Worm (Caenorhabditis elegans) whole organism, L4 larva: Measurements from ENCODE around the gene cisd-3.1.

ENCODE experiments used
- F49E8.2 ChIP-seq: sonication (generic microtip); optimal IDR thresholded peaks from 2 replicates; lab custom pipeline; 2016; ENCODE audit warnings: missing compliant biosample characterization, mild to moderate bottlenecking, missing genetic modification characterization, borderline replicate concordance
- R02D3.7 ChIP-seq: fragments of 150-350 bp; sonication (generic microtip); optimal IDR thresholded peaks from 3 replicates; lab custom pipeline; 2014; ENCODE audit warnings: missing biosample characterization, missing genetic modification characterization
- Y48G9A.11 ChIP-seq: fragments of 200-800 bp; sonication (Bioruptor generic); IDR thresholded peaks from 2 replicates; pipeline ENCODE4 v1.3.6; 2022; ENCODE audit warnings: missing genetic modification reagents, missing genetic modification characterization, missing compliant biosample characterization
- Y5F2A.4 ChIP-seq: fragments of 200-800 bp; sonication (Bioruptor generic); optimal IDR thresholded peaks from 2 replicates; lab custom pipeline; 2018; ENCODE audit warnings: mild to moderate bottlenecking, missing genetic modification characterization, missing compliant biosample characterization
- Y75B8A.6 ChIP-seq: fragments of 200-800 bp; sonication (Bioruptor generic); IDR thresholded peaks from 2 replicates; pipeline ENCODE4 v1.3.6; 2022; ENCODE audit warnings: missing genetic modification reagents, missing genetic modification characterization, missing compliant biosample characterization
- ZK337.2 ChIP-seq: fragments of 200-800 bp; sonication (Bioruptor generic); IDR thresholded peaks from 2 replicates; pipeline ENCODE4 v1.3.6; 2022; ENCODE audit warnings: missing genetic modification reagents, missing genetic modification characterization, missing compliant biosample characterization
- ZK546.5 ChIP-seq, 2 experiments: sonication (generic microtip); optimal IDR thresholded peaks; 2 replicates each; lab custom pipeline; 2017; ENCODE audit warnings: missing biosample characterization in 2 of 2, missing genetic modification characterization in 2 of 2
- aha-1 ChIP-seq: fragments of 150-350 bp; peaks from one replicate; lab custom pipeline; 2014; ENCODE audit warnings: missing biosample characterization, missing genetic modification characterization
- arid-1 ChIP-seq: fragments of 200-800 bp; sonication (Bioruptor generic); conservative IDR thresholded peaks from 2 replicates; pipeline ENCODE4 v1.3.6; 2022; ENCODE audit warnings: missing genetic modification reagents, missing genetic modification characterization, missing compliant biosample characterization
- ceh-20 ChIP-seq: fragments of 200-800 bp; sonication (Bioruptor generic); IDR thresholded peaks from 2 replicates; pipeline ENCODE4 v1.3.6; 2022; ENCODE audit warnings: missing genetic modification reagents, missing genetic modification characterization, missing compliant biosample characterization
- ceh-32 ChIP-seq: sonication (generic microtip); optimal IDR thresholded peaks from 2 replicates; lab custom pipeline; 2016; ENCODE audit warnings: mild to moderate bottlenecking, missing genetic modification characterization, missing compliant biosample characterization; ENCODE audit not compliant: poor library complexity
- daf-12 ChIP-seq: fragments of 150-350 bp; optimal IDR thresholded peaks from 2 replicates; lab custom pipeline; 2014; ENCODE audit warnings: missing biosample characterization, missing genetic modification reagents, missing genetic modification characterization
- daf-16 ChIP-seq, 3 experiments: sonication (generic microtip); optimal IDR thresholded peaks; 2 replicates each; lab custom pipeline; 2016 to 2017; ENCODE audit warnings: missing genetic modification characterization in 3 of 3, missing genetic modification reagents in 3 of 3, mild to moderate bottlenecking in 2 of 3, missing compliant biosample characterization in 2 of 3, missing biosample characterization in 1 of 3, moderate library complexity in 1 of 3
- daf-8 ChIP-seq: fragments of 200-800 bp; sonication (Bioruptor generic); IDR thresholded peaks from 2 replicates; pipeline ENCODE4 v1.3.6; 2022; ENCODE audit warnings: missing genetic modification characterization, missing compliant biosample characterization
- dmd-9 ChIP-seq: fragments of 200-800 bp; sonication (Bioruptor generic); IDR thresholded peaks from 2 replicates; pipeline ENCODE4 v1.3.6; 2022; ENCODE audit warnings: missing genetic modification reagents, missing genetic modification characterization, missing compliant biosample characterization
- duxl-1 ChIP-seq: sonication (generic microtip); optimal IDR thresholded peaks from 2 replicates; lab custom pipeline; 2016; ENCODE audit warnings: mild to moderate bottlenecking, missing genetic modification characterization, moderate library complexity, missing compliant biosample characterization; ENCODE audit not compliant: poor library complexity
- egl-27 ChIP-seq: sonication (generic microtip); optimal IDR thresholded peaks from 3 replicates; lab custom pipeline; 2017; ENCODE audit warnings: missing biosample characterization, missing genetic modification reagents, missing genetic modification characterization
- egl-43 ChIP-seq: fragments of 200-800 bp; sonication (Bioruptor generic); IDR thresholded peaks from 2 replicates; pipeline ENCODE4 v1.3.6; 2022; ENCODE audit warnings: missing genetic modification reagents, missing genetic modification characterization, missing compliant biosample characterization
- hmg-1.1 ChIP-seq: fragments of 200-800 bp; sonication (Bioruptor generic); IDR thresholded peaks from 2 replicates; pipeline ENCODE4 v1.3.6; 2022; ENCODE audit warnings: missing genetic modification reagents, missing genetic modification characterization, missing compliant biosample characterization
- lim-7 ChIP-seq: fragments of 200-800 bp; sonication (Bioruptor generic); IDR thresholded peaks from 2 replicates; pipeline ENCODE4 v1.3.6; 2022; ENCODE audit warnings: missing genetic modification characterization, missing compliant biosample characterization
- lin-1 ChIP-seq: fragments of 200-800 bp; sonication (Bioruptor generic); IDR thresholded peaks from 2 replicates; pipeline ENCODE4 v1.3.6; 2022; ENCODE audit warnings: missing genetic modification reagents, missing genetic modification characterization, missing compliant biosample characterization
- lin-29 ChIP-seq: fragments of 200-800 bp; sonication (Bioruptor generic); IDR thresholded peaks from 2 replicates; pipeline ENCODE4 v1.3.6; 2022; ENCODE audit warnings: missing genetic modification reagents, missing genetic modification characterization, missing compliant biosample characterization
- lin-38 ChIP-seq: fragments of 200-800 bp; sonication (Bioruptor generic); IDR thresholded peaks from 2 replicates; pipeline ENCODE4 v1.3.6; 2022; ENCODE audit warnings: missing genetic modification reagents, missing genetic modification characterization, missing compliant biosample characterization
- madf-9 ChIP-seq: fragments of 200-800 bp; sonication (Bioruptor generic); conservative IDR thresholded peaks from 2 replicates; pipeline ENCODE4 v1.3.6; 2022; ENCODE audit warnings: missing genetic modification reagents, missing genetic modification characterization, missing compliant biosample characterization
- mep-1 ChIP-seq: fragments of 150-350 bp; sonication (generic microtip); optimal IDR thresholded peaks from 3 replicates; lab custom pipeline; 2014; ENCODE audit warnings: missing biosample characterization, missing genetic modification characterization
- mes-2 ChIP-seq: sonication (generic microtip); optimal IDR thresholded peaks from 2 replicates; lab custom pipeline; 2016; ENCODE audit warnings: missing genotype, mild to moderate bottlenecking, missing genetic modification characterization, missing compliant biosample characterization; ENCODE audit not compliant: poor library complexity, severe bottlenecking
- mxl-3 ChIP-seq: fragments of 200-800 bp; sonication (Bioruptor generic); optimal IDR thresholded peaks from 2 replicates; lab custom pipeline; 2018; ENCODE audit warnings: mild to moderate bottlenecking, missing genetic modification characterization, missing compliant biosample characterization
- nhr-11 ChIP-seq: fragments of 150-350 bp; optimal IDR thresholded peaks from 2 replicates; lab custom pipeline; 2014; ENCODE audit warnings: missing biosample characterization, missing genetic modification characterization
- nhr-111 ChIP-seq: fragments of 200-800 bp; sonication (Bioruptor generic); optimal IDR thresholded peaks from 2 replicates; lab custom pipeline; 2018; ENCODE audit warnings: mild to moderate bottlenecking, missing genetic modification characterization, missing compliant biosample characterization
- nhr-237 ChIP-seq: sonication (generic microtip); optimal IDR thresholded peaks from 2 replicates; lab custom pipeline; 2017; ENCODE audit warnings: missing biosample characterization, missing genetic modification characterization
- nhr-28 ChIP-seq: fragments of 150-350 bp; optimal IDR thresholded peaks from 2 replicates; lab custom pipeline; 2014; ENCODE audit warnings: missing biosample characterization, missing genetic modification characterization
- nhr-41 ChIP-seq: fragments of 200-800 bp; sonication (Bioruptor generic); IDR thresholded peaks from 2 replicates; pipeline ENCODE4 v1.3.6; 2022; ENCODE audit warnings: missing genetic modification reagents, missing genetic modification characterization, missing compliant biosample characterization
- nhr-48 ChIP-seq: sonication (generic microtip); optimal IDR thresholded peaks from 2 replicates; lab custom pipeline; 2016; ENCODE audit warnings: mild to moderate bottlenecking, missing genetic modification characterization, missing compliant biosample characterization
- php-3 ChIP-seq: fragments of 200-800 bp; sonication (Bioruptor generic); IDR thresholded peaks from 2 replicates; pipeline ENCODE4 v1.3.6; 2022; ENCODE audit warnings: missing genetic modification reagents, missing genetic modification characterization, missing compliant biosample characterization
- rbr-2 ChIP-seq: sonication (generic microtip); optimal IDR thresholded peaks from 2 replicates; lab custom pipeline; 2016; ENCODE audit warnings: missing genotype, missing genetic modification characterization, missing compliant biosample characterization
- saeg-2 ChIP-seq: fragments of 200-800 bp; sonication (Bioruptor generic); IDR thresholded peaks from 2 replicates; pipeline ENCODE4 v1.3.6; 2022; ENCODE audit warnings: missing genetic modification reagents, missing genetic modification characterization, missing compliant biosample characterization
- set-16 ChIP-seq: fragments of 200-800 bp; sonication (Bioruptor generic); IDR thresholded peaks from 2 replicates; pipeline ENCODE4 v1.3.6; 2022; ENCODE audit warnings: missing genetic modification reagents, missing genetic modification characterization, missing compliant biosample characterization
- skn-1 ChIP-seq: fragments of 150-350 bp; optimal IDR thresholded peaks from 2 replicates; lab custom pipeline; 2014; ENCODE audit warnings: missing biosample characterization, missing genetic modification characterization
- snpc-4 ChIP-seq: fragments of 150-350 bp; optimal IDR thresholded peaks from 2 replicates; lab custom pipeline; 2014; ENCODE audit warnings: missing biosample characterization, missing genetic modification characterization
- spr-1 ChIP-seq: sonication (generic microtip); optimal IDR thresholded peaks from 2 replicates; lab custom pipeline; 2016; ENCODE audit warnings: mild to moderate bottlenecking, missing genetic modification characterization, missing compliant biosample characterization
- spr-3 ChIP-seq: fragments of 200-800 bp; sonication (Bioruptor generic); optimal IDR thresholded peaks from 2 replicates; lab custom pipeline; 2018; ENCODE audit warnings: mild to moderate bottlenecking, missing genetic modification characterization, missing compliant biosample characterization
- tag-97 ChIP-seq: fragments of 200-800 bp; sonication (Bioruptor generic); IDR thresholded peaks from 2 replicates; pipeline ENCODE4 v1.3.6; 2022; ENCODE audit warnings: missing genetic modification characterization, missing compliant biosample characterization
- tra-1 ChIP-seq: fragments of 200-800 bp; sonication (Bioruptor generic); IDR thresholded peaks from 2 replicates; pipeline ENCODE4 v1.3.6; 2022; ENCODE audit warnings: missing genetic modification reagents, missing genetic modification characterization, missing compliant biosample characterization
- unc-130 ChIP-seq: sonication (generic microtip); optimal IDR thresholded peaks from 2 replicates; lab custom pipeline; 2016; ENCODE audit warnings: missing genetic modification reagents, missing genetic modification characterization, missing compliant biosample characterization
- unc-39 ChIP-seq: sonication (generic microtip); optimal IDR thresholded peaks from 2 replicates; lab custom pipeline; 2017; ENCODE audit warnings: missing biosample characterization, missing genetic modification characterization
- unc-62 ChIP-seq, 3 experiments: fragments of 150-350 bp in 1 of 3; sonication (generic microtip); optimal IDR thresholded peaks in 2 of 3; peaks in 1 of 3; 1 replicate in 1 of 3; 2 replicates in 2 of 3; lab custom pipeline; 2014 to 2017; ENCODE audit warnings: missing biosample characterization in 3 of 3, missing genetic modification characterization in 3 of 3, missing genetic modification reagents in 3 of 3, missing genotype in 1 of 3
- zag-1 ChIP-seq: fragments of 150-350 bp; optimal IDR thresholded peaks from 2 replicates; lab custom pipeline; 2014; ENCODE audit warnings: missing biosample characterization, missing genetic modification characterization
- zfp-2 ChIP-seq: sonication (generic microtip); optimal IDR thresholded peaks from 2 replicates; lab custom pipeline; 2016; ENCODE audit warnings: mild to moderate bottlenecking, missing genetic modification characterization, missing compliant biosample characterization
- zfp-3 ChIP-seq: fragments of 200-800 bp; sonication (Bioruptor generic); conservative IDR thresholded peaks from 2 replicates; pipeline ENCODE4 v1.3.6; 2022; ENCODE audit warnings: missing genetic modification reagents, missing genetic modification characterization, missing compliant biosample characterization
- ztf-7 ChIP-seq: fragments of 150-350 bp; optimal IDR thresholded peaks from 2 replicates; lab custom pipeline; 2014; ENCODE audit warnings: missing biosample characterization, missing genetic modification characterization

The cisd-3.1 gene

DNA sequence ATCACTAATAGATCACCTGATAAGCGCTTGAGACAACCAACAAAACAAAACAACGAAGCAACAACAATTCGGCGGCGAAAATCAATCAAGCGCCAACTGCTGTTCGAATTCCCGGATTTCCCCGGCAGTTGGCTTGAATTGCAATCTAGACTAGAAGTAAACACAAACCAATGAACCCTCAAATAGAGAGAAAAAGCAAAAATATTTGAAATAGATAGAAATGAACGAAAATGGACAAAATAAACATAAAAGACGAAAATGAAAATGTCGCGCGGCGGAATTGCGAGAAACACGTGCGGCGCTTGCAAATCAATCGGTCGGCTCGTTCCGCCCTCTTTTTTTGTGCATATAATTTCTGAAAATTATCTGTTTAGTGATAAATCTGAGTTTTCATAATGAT lies 25.8 kb downstream of the cisd-3.1 start, which contains the start of gene idhg-1:
Gene idhg-1 (plus strand): TSS at position 343 of the 400 bp plus-strand sequence.
- TF ChIP-seq egl-43 (peak; percentile 64), R02D3.7 (tag; lab: Kevin White, UChicago) (no peak), nhr-111 (GFP tag; lab: Kevin White, UChicago) (no peak), spr-1 (tag; lab: Kevin White, UChicago) (no peak), mxl-3 (GFP tag; lab: Kevin White, UChicago) (peak; percentile 20), nhr-237 (tag; lab: Kevin White, UChicago) (no peak), saeg-2 (GFP tag; lab: Robert Waterston, UW) (peak; percentile 55; the same call in 1 of the 2 replicates), mep-1 (tag; lab: Kevin White, UChicago) (peak; percentile 77), F49E8.2 (no peak), egl-27 (tag; lab: Kevin White, UChicago) (no peak), snpc-4 (tag; lab: Kevin White, UChicago) (no peak), Y5F2A.4 (GFP tag; lab: Kevin White, UChicago) (no peak), Y75B8A.6 (GFP tag; lab: Robert Waterston, UW) (peak; percentile 63; the same call in 1 of the 2 replicates), madf-9 (GFP tag; lab: Robert Waterston, UW) (no peak), lim-7 (GFP tag; lab: Robert Waterston, UW) (0 out of 2 replicates have a peak, but pooled peaks have one; percentile 51), tag-97 (no peak), unc-130 (GFP tag; lab: Kevin White, UChicago) (peak; percentile 88), aha-1 (tag; lab: Kevin White, UChicago) (peak; percentile 62), nhr-41 (GFP tag; lab: Robert Waterston, UW) (no peak), lin-29 (GFP tag; lab: Robert Waterston, UW) (no peak), unc-39 (tag; lab: Kevin White, UChicago) (no peak), daf-16 (GFP tag; optimal IDR thresholded peaks at IDR 0.05; lab: Kevin White, UChicago) (peak; percentile 10 to 94), daf-16 (tag; optimal IDR thresholded peaks at IDR 0.05; lab: Kevin White, UChicago) (peak; percentile 66), nhr-11 (tag; lab: Kevin White, UChicago) (peak; percentile 71), nhr-48 (tag; lab: Kevin White, UChicago) (peak; percentile 31), lin-1 (GFP tag; lab: Robert Waterston, UW) (0 out of 2 replicates have a peak, but pooled peaks have one; percentile 48), ZK546.5 (tag; optimal IDR thresholded peaks at IDR 0.05; lab: Kevin White, UChicago) (no peak), ztf-7 (tag; lab: Kevin White, UChicago) (peak; percentile 8), skn-1 (tag; lab: Kevin White, UChicago) (no peak), dmd-9 (GFP tag; lab: Robert Waterston, UW) (no peak), Y48G9A.11 (GFP tag; lab: Robert Waterston, UW) (no peak), spr-3 (GFP tag; lab: Kevin White, UChicago) (no peak), unc-62 (GFP tag; optimal IDR thresholded peaks at IDR 0.05 in 1 of 2; lab: Kevin White, UChicago) (peak in 1 of 2 experiments; percentile 44), unc-62 (tag; optimal IDR thresholded peaks at IDR 0.05; lab: Kevin White, UChicago) (no peak), ceh-32 (no peak), tra-1 (GFP tag; lab: Robert Waterston, UW) (no peak), ZK337.2 (GFP tag; lab: Robert Waterston, UW) (no peak), nhr-28 (peak; percentile 24), arid-1 (GFP tag; lab: Robert Waterston, UW) (peak; percentile 81), hmg-1.1 (GFP tag; lab: Robert Waterston, UW) (peak; percentile 61; the same call in 1 of the 2 replicates), mes-2 (tag; lab: Kevin White, UChicago) (peak; percentile 95), rbr-2 (peak; percentile 63), daf-12 (tag; lab: Kevin White, UChicago) (no peak), daf-8 (GFP tag; lab: Robert Waterston, UW) (no peak), set-16 (GFP tag; lab: Robert Waterston, UW) (no peak), ceh-20 (GFP tag; lab: Robert Waterston, UW) (peak; percentile 36; the same call in 1 of the 2 replicates), php-3 (GFP tag; lab: Robert Waterston, UW) (no peak), zfp-2 (tag; lab: Kevin White, UChicago) (no peak), duxl-1 (tag; lab: Kevin White, UChicago) (peak; percentile 70), lin-38 (peak; percentile 74), zfp-3 (0 out of 2 replicates have a peak, but pooled peaks have one; percentile 20), zag-1 (tag; lab: Kevin White, UChicago) (no peak)
